Worm (Caenorhabditis elegans): Measurements from ENCODE around the gene F07A11.5.

DNA sequence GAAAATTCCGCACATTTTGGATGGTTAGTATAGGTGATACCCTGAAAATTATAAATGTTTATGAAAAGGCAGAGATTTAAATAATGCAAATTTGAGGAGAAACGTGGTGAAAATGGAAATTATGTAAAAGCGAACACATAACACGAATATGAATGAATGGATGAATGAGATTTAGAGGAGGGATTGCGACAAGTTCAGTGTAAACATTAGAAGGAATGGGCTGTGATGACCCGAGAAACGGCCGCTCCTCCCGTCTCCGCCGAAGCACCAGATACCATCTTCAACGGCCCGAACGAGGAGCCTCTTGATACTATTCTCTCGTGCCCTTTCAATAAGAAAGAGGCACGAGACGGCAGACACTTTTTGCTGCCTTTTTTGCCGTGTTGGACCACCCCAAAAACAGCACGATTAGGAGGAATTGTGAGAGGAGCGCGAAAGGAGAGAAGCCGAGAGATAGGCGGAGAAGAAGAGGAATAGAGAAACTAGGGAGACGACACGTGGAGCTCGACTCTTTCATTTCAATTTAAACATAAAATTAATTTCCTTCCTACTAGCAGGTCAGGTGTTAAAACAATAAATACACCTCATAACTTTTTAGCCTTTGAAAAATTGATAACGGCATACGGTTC lies 16.6 kb upstream of the F07A11.5 start, which contains the start of gene gfat-1:
- no peak for TF ChIP-seq vab-7 (GFP tag; IDR thresholded peaks at IDR 0.05)
- TF ChIP-seq attf-4 (tag; optimal IDR thresholded peaks at IDR 0.05), result no peak
- no peak for TF ChIP-seq ceh-82 (tag; optimal IDR thresholded peaks at IDR 0.05)
- TF ChIP-seq arid-1 (GFP tag; conservative IDR thresholded peaks at IDR 0.05), result no peak
- TF ChIP-seq lin-13 (GFP tag; optimal IDR thresholded peaks at IDR 0.05), result no peak

All from whole organism, L4 larva.